Worm (Caenorhabditis elegans) whole organism, L1 larva: ENCODE results near the gene spig-1.
A peak's percentile ranks its signal among the peaks of the same experiment; 100 is the strongest.

ENCODE experiments used
- C04F5.9 ChIP-seq: sonication (generic microtip); optimal IDR thresholded peaks from 2 replicates; lab custom pipeline; 2016; ENCODE audit warnings: missing genetic modification characterization, missing compliant biosample characterization
- C16A3.4 ChIP-seq: fragments of 150-350 bp; optimal IDR thresholded peaks from 2 replicates; lab custom pipeline; 2014; ENCODE audit warnings: missing biosample characterization, missing genetic modification characterization
- C34B4.2 ChIP-seq: sonication (generic microtip); optimal IDR thresholded peaks from 2 replicates; lab custom pipeline; 2017; ENCODE audit warnings: mild to moderate bottlenecking, missing genetic modification characterization, missing compliant biosample characterization
- aly-2 ChIP-seq: fragments of 150-350 bp; optimal IDR thresholded peaks from 2 replicates; lab custom pipeline; 2014; ENCODE audit warnings: missing biosample characterization, missing genetic modification characterization
- ama-1 ChIP-seq: fragments of 150-350 bp; optimal IDR thresholded peaks from 2 replicates; lab custom pipeline; 2014
- blmp-1 ChIP-seq: fragments of 150-350 bp; optimal IDR thresholded peaks from 2 replicates; lab custom pipeline; 2014; ENCODE audit warnings: missing biosample characterization, missing genetic modification characterization
- ceh-63 ChIP-seq: fragments of 200-800 bp; sonication (Bioruptor generic); optimal IDR thresholded peaks from 2 replicates; lab custom pipeline; 2018; ENCODE audit warnings: mild to moderate bottlenecking, missing genetic modification characterization, missing compliant biosample characterization
- ceh-8 ChIP-seq: fragments of 200-800 bp; sonication (Bioruptor generic); optimal IDR thresholded peaks from 2 replicates; lab custom pipeline; 2018; ENCODE audit warnings: mild to moderate bottlenecking, missing genetic modification characterization, moderate library complexity, missing compliant biosample characterization
- ceh-82 ChIP-seq, 3 experiments: fragments of 150-350 bp in 1 of 3; sonication (generic microtip) in 2 of 3; optimal IDR thresholded peaks; 2 replicates each; lab custom pipeline; 2014 to 2017; ENCODE audit warnings: missing biosample characterization in 3 of 3, missing genetic modification characterization in 3 of 3
- ceh-90 ChIP-seq: sonication (generic microtip); optimal IDR thresholded peaks from 2 replicates; lab custom pipeline; 2016; ENCODE audit warnings: missing genetic modification characterization, missing compliant biosample characterization
- efl-1 ChIP-seq, 4 experiments: fragments of 150-350 bp; optimal IDR thresholded peaks in 3 of 4; peaks in 1 of 4; 1 replicate in 1 of 4; 2 replicates in 3 of 4; lab custom pipeline; 2014; ENCODE audit warnings: missing biosample characterization in 2 of 4, missing genetic modification characterization in 2 of 4, missing genetic modification reagents in 2 of 4
- efl-3 ChIP-seq: fragments of 200-800 bp; sonication (Bioruptor generic); optimal IDR thresholded peaks from 2 replicates; lab custom pipeline; 2018; ENCODE audit warnings: mild to moderate bottlenecking, missing genetic modification characterization, missing compliant biosample characterization
- elt-3 ChIP-seq, 6 experiments: fragments of 150-350 bp in 1 of 6; sonication (generic microtip); optimal IDR thresholded peaks; 2 replicates each; lab custom pipeline; 2017 to 2018; ENCODE audit warnings: missing biosample characterization in 6 of 6, missing genetic modification characterization in 6 of 6, inconsistent platforms in 1 of 6
- fkh-8 ChIP-seq: sonication (generic microtip); optimal IDR thresholded peaks from 2 replicates; lab custom pipeline; 2016; ENCODE audit warnings: mild to moderate bottlenecking, missing genetic modification characterization, missing compliant biosample characterization
- fos-1 ChIP-seq: fragments of 150-350 bp; optimal IDR thresholded peaks from 2 replicates; lab custom pipeline; 2014; ENCODE audit warnings: missing biosample characterization, missing genetic modification characterization
- hlh-17 ChIP-seq: fragments of 200-800 bp; sonication (Bioruptor generic); optimal IDR thresholded peaks from 2 replicates; lab custom pipeline; 2018; ENCODE audit warnings: missing genetic modification characterization, mild to moderate bottlenecking, missing compliant biosample characterization, moderate library complexity, borderline replicate concordance
- hpl-2 ChIP-seq: fragments of 150-350 bp; optimal IDR thresholded peaks from 2 replicates; lab custom pipeline; 2014; ENCODE audit warnings: missing biosample characterization, missing genetic modification reagents, missing genetic modification characterization
- isw-1 ChIP-seq: fragments of 200-800 bp; sonication (Bioruptor generic); IDR thresholded peaks from 2 replicates; pipeline ENCODE4 v1.3.6; 2022; ENCODE audit warnings: missing genetic modification characterization, missing compliant biosample characterization
- lin-13 ChIP-seq: fragments of 150-350 bp; optimal IDR thresholded peaks from 2 replicates; lab custom pipeline; 2014; ENCODE audit warnings: missing biosample characterization, missing genetic modification reagents, missing genetic modification characterization
- lin-15B ChIP-seq: fragments of 150-350 bp; sonication (generic microtip); optimal IDR thresholded peaks from 3 replicates; lab custom pipeline; 2014; ENCODE audit warnings: missing biosample characterization, missing genetic modification characterization
- lin-35 ChIP-seq, 2 experiments: fragments of 150-350 bp; optimal IDR thresholded peaks; 2 replicates each; lab custom pipeline; 2014; ENCODE audit warnings: missing biosample characterization in 2 of 2, missing genetic modification characterization in 2 of 2, missing genetic modification reagents in 2 of 2
- lsy-2 ChIP-seq, 2 experiments: fragments of 150-350 bp; optimal IDR thresholded peaks; 2 replicates each; lab custom pipeline; 2014; ENCODE audit warnings: missing biosample characterization in 2 of 2, missing genetic modification characterization in 2 of 2
- mab-9 ChIP-seq: fragments of 200-800 bp; sonication (Bioruptor generic); IDR thresholded peaks from 2 replicates; pipeline ENCODE4 v1.3.6; 2022; ENCODE audit warnings: missing genetic modification reagents, missing genetic modification characterization, missing compliant biosample characterization
- mdl-1 ChIP-seq, 2 experiments: fragments of 150-350 bp; optimal IDR thresholded peaks; 2 replicates each; lab custom pipeline; 2014 to 2017; ENCODE audit warnings: missing biosample characterization in 2 of 2, missing genetic modification characterization in 2 of 2, inconsistent platforms in 1 of 2
- mep-1 ChIP-seq: fragments of 150-350 bp; optimal IDR thresholded peaks from 2 replicates; lab custom pipeline; 2014; ENCODE audit warnings: missing biosample characterization, missing genetic modification characterization
- nhr-11 ChIP-seq: fragments of 150-350 bp; optimal IDR thresholded peaks from 2 replicates; lab custom pipeline; 2014; ENCODE audit warnings: missing biosample characterization, missing genetic modification characterization
- nhr-12 ChIP-seq: sonication (generic microtip); optimal IDR thresholded peaks from 2 replicates; lab custom pipeline; 2017; ENCODE audit warnings: missing biosample characterization, missing genetic modification characterization
- nhr-19 ChIP-seq: fragments of 200-800 bp; sonication (Bioruptor generic); conservative IDR thresholded peaks from 2 replicates; pipeline ENCODE4 v1.3.6; 2022; ENCODE audit warnings: missing genetic modification characterization, missing compliant biosample characterization
- nhr-237 ChIP-seq: fragments of 150-350 bp; optimal IDR thresholded peaks from 2 replicates; lab custom pipeline; 2014; ENCODE audit warnings: missing biosample characterization, missing genetic modification characterization
- nhr-28 ChIP-seq: fragments of 150-350 bp; optimal IDR thresholded peaks from 2 replicates; lab custom pipeline; 2014; ENCODE audit warnings: missing biosample characterization, missing genetic modification characterization
- nhr-47 ChIP-seq: sonication (generic microtip); optimal IDR thresholded peaks from 2 replicates; lab custom pipeline; 2016; ENCODE audit warnings: mild to moderate bottlenecking, missing genetic modification characterization, moderate library complexity, missing compliant biosample characterization
- nhr-85 ChIP-seq: sonication (generic microtip); peaks from one replicate; lab custom pipeline; 2016; ENCODE audit warnings: missing genetic modification characterization, inconsistent platforms, missing compliant biosample characterization
- pag-3 ChIP-seq: sonication (generic microtip); optimal IDR thresholded peaks from 2 replicates; lab custom pipeline; 2017; ENCODE audit warnings: missing genetic modification characterization, mild to moderate bottlenecking, missing compliant biosample characterization, antibody characterized with exemption, borderline replicate concordance; ENCODE audit not compliant: insufficient read depth
- pqm-1 ChIP-seq: sonication (generic microtip); optimal IDR thresholded peaks from 3 replicates; lab custom pipeline; 2017; ENCODE audit warnings: missing biosample characterization, missing genetic modification characterization
- snpc-4 ChIP-seq: fragments of 150-350 bp; optimal IDR thresholded peaks from 2 replicates; lab custom pipeline; 2014; ENCODE audit warnings: missing biosample characterization, missing genetic modification characterization
- snu-23 ChIP-seq: sonication (generic microtip); optimal IDR thresholded peaks from 2 replicates; lab custom pipeline; 2016; ENCODE audit warnings: missing genetic modification characterization, missing compliant biosample characterization
- tbx-2 ChIP-seq: sonication (generic microtip); optimal IDR thresholded peaks from 2 replicates; lab custom pipeline; 2016; ENCODE audit warnings: missing genetic modification characterization, missing compliant biosample characterization
- unc-30 ChIP-seq: sonication (generic microtip); optimal IDR thresholded peaks from 2 replicates; lab custom pipeline; 2017; ENCODE audit warnings: missing biosample characterization, missing genetic modification characterization
- unc-62 ChIP-seq: fragments of 150-350 bp; optimal IDR thresholded peaks from 2 replicates; lab custom pipeline; 2014; ENCODE audit warnings: missing biosample characterization, missing genetic modification reagents, missing genetic modification characterization
- vab-15 ChIP-seq: sonication (generic microtip); optimal IDR thresholded peaks from 2 replicates; lab custom pipeline; 2017; ENCODE audit warnings: missing genotype, mild to moderate bottlenecking, missing genetic modification characterization, missing compliant biosample characterization
- xbp-1 ChIP-seq: sonication (generic microtip); optimal IDR thresholded peaks from 2 replicates; lab custom pipeline; 2016; ENCODE audit warnings: missing genetic modification characterization, missing compliant biosample characterization
- zag-1 ChIP-seq: fragments of 150-350 bp; optimal IDR thresholded peaks from 2 replicates; lab custom pipeline; 2014; ENCODE audit warnings: missing biosample characterization, missing genetic modification characterization
- zip-4 ChIP-seq: fragments of 200-800 bp; sonication (Bioruptor generic); optimal IDR thresholded peaks from 2 replicates; lab custom pipeline; 2018; ENCODE audit warnings: mild to moderate bottlenecking, missing genetic modification characterization, moderate library complexity, missing compliant biosample characterization
- ztf-4 ChIP-seq: fragments of 150-350 bp; optimal IDR thresholded peaks from 2 replicates; lab custom pipeline; 2014; ENCODE audit warnings: missing biosample characterization, missing genetic modification characterization

spig-1 gene

ce11 chrV:7060396-7060795, 8.9 kb downstream of the spig-1 start, which contains the start of the genes Y57E12AL.6 and Y57E12AL.1 (continued):
- TF ChIP-seq lin-13 (GFP tag; lab: Kevin White, UChicago) (peak; percentile 75), mdl-1 (tag; optimal IDR thresholded peaks at IDR 0.05; lab: Kevin White, UChicago) (peak in 1 of 2 experiments; percentile 91), zag-1 (tag; lab: Kevin White, UChicago) (no peak), hpl-2 (peak; percentile 16), fos-1 (no peak), lsy-2 (tag; optimal IDR thresholded peaks at IDR 0.05; lab: Kevin White, UChicago) (peak; percentile 83 to 87), snpc-4 (tag; lab: Kevin White, UChicago) (peak; percentile 89), C34B4.2 (tag; lab: Kevin White, UChicago) (no peak), vab-15 (no peak), ceh-8 (GFP tag; lab: Kevin White, UChicago) (peak; percentile 13), nhr-19 (GFP tag; lab: Robert Waterston, UW) (peak; percentile 85), fkh-8 (peak; percentile 75), nhr-47 (peak; percentile 87), zip-4 (GFP tag; lab: Kevin White, UChicago) (no peak), lin-15B (peak; percentile 66), xbp-1 (tag; lab: Kevin White, UChicago) (peak; percentile 87), blmp-1 (tag; lab: Kevin White, UChicago) (peak; percentile 76), pqm-1 (tag; lab: Kevin White, UChicago) (no peak), tbx-2 (peak; percentile 83), nhr-237 (tag; lab: Kevin White, UChicago) (peak; percentile 22), ztf-4 (peak; percentile 43), nhr-85 (peak; percentile 95), elt-3 (tag; optimal IDR thresholded peaks at IDR 0.05; lab: Kevin White, UChicago) (peak in 2 of 6 experiments; percentile 75 to 94), unc-62 (no peak), isw-1 (GFP tag; lab: Robert Waterston, UW) (peak; percentile 60), mab-9 (GFP tag; lab: Robert Waterston, UW) (peak; percentile 46; the same call in 1 of the 2 replicates), nhr-28 (no peak), C04F5.9 (tag; lab: Kevin White, UChicago) (no peak), ceh-90 (tag; lab: Kevin White, UChicago) (no peak), pag-3 (tag; lab: Kevin White, UChicago) (no peak), C16A3.4 (peak; percentile 89), aly-2 (peak; percentile 61), ceh-63 (no peak), mep-1 (tag; lab: Kevin White, UChicago) (peak; percentile 92), efl-1 (optimal IDR thresholded peaks at IDR 0.05; lab: Kevin White, UChicago) (peak; percentile 85 to 86), efl-1 (GFP tag; optimal IDR thresholded peaks at IDR 0.05 in 1 of 2; lab: Kevin White, UChicago) (peak; percentile 81 to 98), ceh-82 (tag; optimal IDR thresholded peaks at IDR 0.05; lab: Kevin White, UChicago) (peak; percentile 78 to 88 (median 79)), nhr-11 (peak; percentile 39), nhr-12 (tag; lab: Kevin White, UChicago) (no peak), ama-1 (peak; percentile 17), lin-35 (GFP tag; optimal IDR thresholded peaks at IDR 0.05; lab: Kevin White, UChicago) (peak; percentile 81 to 92), efl-3 (GFP tag; lab: Kevin White, UChicago) (no peak), hlh-17 (GFP tag; lab: Kevin White, UChicago) (no peak), snu-23 (GFP tag; lab: Kevin White, UChicago) (peak; percentile 94), unc-30 (tag; lab: Kevin White, UChicago) (no peak)

- peak; percentile 42 for TF ChIP-seq snpc-4 (tag; lab: Kevin White, UChicago)
Measured at ce11 chrV:7062790-7063189, 11.3 kb downstream of the spig-1 start, which contains the start of gene tmem-258. tmem-258 (plus strand) TSS chrV:7063174.
